Worm (Caenorhabditis elegans): ENCODE data around the gene W04B5.3.

DNA sequence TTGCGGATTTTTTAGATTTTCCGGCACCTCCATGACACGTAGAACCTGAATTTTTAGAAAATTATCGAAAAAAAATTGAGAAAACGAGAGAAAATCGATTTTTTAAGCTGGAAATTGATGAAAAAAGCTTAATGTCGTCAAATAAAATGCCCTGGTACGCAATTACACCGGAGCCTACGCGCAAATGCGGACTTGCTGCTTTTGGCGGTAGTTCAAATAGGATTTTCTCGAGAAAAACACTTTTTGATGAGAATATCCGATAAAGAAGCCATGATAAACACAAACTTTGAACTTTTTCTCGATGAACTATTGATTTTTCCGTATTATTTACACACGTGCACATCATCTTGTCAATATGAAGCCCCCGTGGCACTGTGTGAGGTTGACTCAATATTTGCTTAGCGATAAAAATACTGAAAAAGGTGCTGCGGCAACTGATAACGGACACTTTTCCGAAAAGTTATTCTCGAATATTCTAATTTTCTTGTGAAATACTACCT is at the start of gene W04B5.3, which contains the start of gene W04B5.5:
- no peak for TF ChIP-seq W03F9.2 (tag; optimal IDR thresholded peaks at IDR 0.05)
- TF ChIP-seq him-1 (tag; optimal IDR thresholded peaks at IDR 0.05), result no peak
